Worm (Caenorhabditis elegans): ENCODE results near the gene tsen-54.
A peak's percentile ranks its signal among the peaks of the same experiment; 100 is the strongest.

Gene tsen-54

DNA sequence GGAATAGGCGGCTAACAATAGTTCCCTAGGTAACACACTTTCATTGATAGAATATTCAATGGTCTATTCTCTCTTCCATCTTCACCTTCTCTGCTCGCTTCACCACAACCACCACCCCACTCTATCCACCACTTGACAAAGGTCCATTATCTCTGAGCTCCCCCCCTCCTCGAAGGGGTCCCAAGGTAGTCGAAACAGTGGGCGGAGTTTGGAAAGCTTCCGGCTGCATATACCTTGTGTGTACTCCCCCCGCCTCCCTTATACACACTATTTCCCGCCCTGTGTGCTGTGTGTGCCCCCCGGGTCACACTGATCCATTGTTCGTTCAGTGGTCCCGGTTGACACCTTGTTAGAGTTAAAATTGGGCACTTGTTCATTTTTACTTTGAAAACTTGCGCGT lies 39.5 kb upstream of the tsen-54 start:
- peak; percentile 40 for TF ChIP-seq mls-2 (tag; optimal IDR thresholded peaks at IDR 0.05)
- TF ChIP-seq zip-8 (tag; optimal IDR thresholded peaks at IDR 0.05) = no peak
- no peak for TF ChIP-seq mep-1 (tag; optimal IDR thresholded peaks at IDR 0.05)
- TF ChIP-seq ham-2 (GFP tag; optimal IDR thresholded peaks at IDR 0.05) = peak; percentile 10
- TF ChIP-seq bed-3 (GFP tag; optimal IDR thresholded peaks at IDR 0.05) = no peak
- no peak for TF ChIP-seq M03D4.4 (tag; optimal IDR thresholded peaks at IDR 0.05)
- TF ChIP-seq sptf-1 (tag; optimal IDR thresholded peaks at IDR 0.05) = peak; percentile 14
- TF ChIP-seq nhr-76 (tag; optimal IDR thresholded peaks at IDR 0.05) = no peak
- TF ChIP-seq unc-39 (tag; optimal IDR thresholded peaks at IDR 0.05) = no peak
- no peak for TF ChIP-seq lin-32 (GFP tag; optimal IDR thresholded peaks at IDR 0.05)

DNA sequence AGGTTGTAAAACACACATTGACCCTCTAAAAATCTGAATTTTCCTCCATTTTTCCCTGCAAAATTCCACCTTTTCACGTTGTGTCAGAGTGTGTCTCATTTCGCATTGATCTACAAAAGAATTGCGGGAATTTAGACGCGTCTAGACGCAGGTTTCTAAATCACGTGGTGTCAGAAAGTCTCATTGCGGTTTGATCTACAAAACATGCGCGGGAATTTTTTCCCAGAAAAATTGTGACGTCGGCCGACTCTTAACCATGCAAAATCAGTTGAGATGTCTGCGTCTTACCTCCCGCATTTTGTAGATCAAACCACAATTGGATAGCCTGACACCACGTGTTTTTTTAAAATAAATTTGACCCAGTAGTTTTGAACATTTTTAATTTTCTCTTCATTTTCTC lies 39.1 kb upstream of the tsen-54 start:
- TF ChIP-seq drap-1 (GFP tag; optimal IDR thresholded peaks at IDR 0.05) (no peak), blmp-1 (tag; optimal IDR thresholded peaks at IDR 0.05) (no peak), nhr-2 (tag; optimal IDR thresholded peaks at IDR 0.05) (no peak), nhr-237 (tag; optimal IDR thresholded peaks at IDR 0.05) (no peak), ztf-11 (tag; optimal IDR thresholded peaks at IDR 0.05) (no peak), sptf-1 (tag; optimal IDR thresholded peaks at IDR 0.05) (no peak), nhr-12 (tag; optimal IDR thresholded peaks at IDR 0.05) (no peak), bed-3 (GFP tag; optimal IDR thresholded peaks at IDR 0.05) (no peak), zip-8 (tag; optimal IDR thresholded peaks at IDR 0.05) (no peak), nhr-76 (tag; optimal IDR thresholded peaks at IDR 0.05) (no peak), elt-1 (tag; optimal IDR thresholded peaks at IDR 0.05; ENCODE audit: borderline replicate concordance, insufficient read depth) (no peak), ceh-43 (GFP tag; optimal IDR thresholded peaks at IDR 0.05) (no peak), ceh-39 (tag; optimal IDR thresholded peaks at IDR 0.05) (no peak)

DNA sequence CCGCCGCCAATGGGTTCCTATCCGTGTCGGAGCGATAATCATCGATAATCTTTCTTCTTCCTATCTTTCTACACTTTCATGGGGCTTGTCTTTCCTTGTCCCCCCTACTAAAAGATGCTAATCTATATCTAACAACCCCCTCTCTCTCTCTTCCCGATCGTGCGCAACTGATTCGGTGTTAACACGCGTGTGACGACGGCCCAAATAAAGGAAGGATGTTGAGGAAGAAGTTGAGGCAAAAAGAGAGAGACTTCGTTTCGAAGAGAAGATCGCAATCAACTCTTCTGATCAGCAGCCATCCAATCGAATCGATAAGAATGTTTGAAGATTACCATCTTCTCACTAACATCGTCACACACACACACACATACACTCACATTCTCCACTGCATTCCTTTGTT lies 36.7 kb upstream of the tsen-54 start:
- no peak for TF ChIP-seq bed-3 (GFP tag; optimal IDR thresholded peaks at IDR 0.05)
- no peak for TF ChIP-seq mep-1 (tag; optimal IDR thresholded peaks at IDR 0.05)
- TF ChIP-seq nhr-12 (tag; optimal IDR thresholded peaks at IDR 0.05) = no peak
- TF ChIP-seq mls-2 (tag; optimal IDR thresholded peaks at IDR 0.05) = no peak
- no peak for TF ChIP-seq cnd-1 (tag; optimal IDR thresholded peaks at IDR 0.05)
- peak; percentile 99 for TF ChIP-seq elt-1 (tag; optimal IDR thresholded peaks at IDR 0.05; ENCODE audit: borderline replicate concordance, insufficient read depth)
- no peak for TF ChIP-seq pha-4 (tag; optimal IDR thresholded peaks at IDR 0.05)
- TF ChIP-seq drap-1 (GFP tag; optimal IDR thresholded peaks at IDR 0.05) = no peak
- TF ChIP-seq ceh-39 (tag; optimal IDR thresholded peaks at IDR 0.05) = no peak
- TF ChIP-seq lin-13 (tag; optimal IDR thresholded peaks at IDR 0.05) = no peak
- TF ChIP-seq lin-32 (GFP tag; optimal IDR thresholded peaks at IDR 0.05) = no peak
- TF ChIP-seq nhr-237 (tag; optimal IDR thresholded peaks at IDR 0.05) = no peak
- peak; percentile 85 for TF ChIP-seq ham-2 (GFP tag; optimal IDR thresholded peaks at IDR 0.05)
- TF ChIP-seq unc-62 (GFP tag; optimal IDR thresholded peaks at IDR 0.05) = no peak
- TF ChIP-seq nhr-28 (tag; optimal IDR thresholded peaks at IDR 0.05) = no peak
- TF ChIP-seq nhr-76 (tag; optimal IDR thresholded peaks at IDR 0.05) = no peak
- no peak for TF ChIP-seq elt-3 (tag; optimal IDR thresholded peaks at IDR 0.05)

DNA sequence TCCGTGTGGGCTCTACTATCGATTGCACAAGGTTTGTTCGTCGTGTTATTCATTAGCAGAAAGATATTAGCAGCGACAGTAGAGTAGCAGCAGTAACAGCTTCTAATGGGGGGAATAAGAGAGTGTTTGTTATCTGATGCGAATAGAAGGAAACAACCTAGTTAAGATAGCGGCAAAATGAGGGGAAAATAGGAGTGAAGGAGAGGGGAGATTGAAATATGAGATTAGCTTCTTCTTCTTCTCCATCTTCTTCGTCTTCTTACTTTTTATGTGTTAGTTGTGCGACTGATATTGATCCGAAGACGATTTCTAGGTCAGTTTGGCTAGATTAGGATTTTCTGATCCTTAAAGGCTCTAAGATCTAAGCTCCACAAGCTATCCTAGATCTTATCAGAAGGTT lies 33.1 kb upstream of the tsen-54 start:
- TF ChIP-seq elt-1 (tag; optimal IDR thresholded peaks at IDR 0.05; ENCODE audit: borderline replicate concordance, insufficient read depth) (peak; percentile 91), lsy-2 (tag; optimal IDR thresholded peaks at IDR 0.05) (no peak), ham-2 (GFP tag; optimal IDR thresholded peaks at IDR 0.05) (peak; percentile 42)

DNA sequence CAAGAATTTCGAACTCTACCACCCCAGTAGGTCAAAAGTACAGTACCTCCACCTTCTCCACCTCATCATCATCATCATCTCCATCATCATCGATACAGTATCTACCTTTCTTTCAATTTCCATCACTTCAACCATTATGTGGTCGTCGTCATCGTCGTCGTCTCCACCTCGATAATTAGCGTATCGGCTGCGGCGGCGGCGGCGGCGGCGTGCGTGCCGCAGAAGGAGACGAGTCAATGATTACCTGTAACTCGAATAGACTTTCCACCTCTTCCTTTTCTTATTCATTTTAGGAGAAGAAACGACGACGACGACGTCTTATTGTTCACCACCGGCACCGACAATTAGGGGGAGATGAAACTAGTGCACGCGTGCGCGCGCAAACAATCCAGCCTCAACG lies 32.4 kb upstream of the tsen-54 start:
- TF ChIP-seq lsy-2 (tag; optimal IDR thresholded peaks at IDR 0.05) (no peak), nhr-76 (tag; optimal IDR thresholded peaks at IDR 0.05) (no peak), nhr-28 (tag; optimal IDR thresholded peaks at IDR 0.05) (no peak), sptf-1 (tag; optimal IDR thresholded peaks at IDR 0.05) (no peak), unc-120 (tag; optimal IDR thresholded peaks at IDR 0.05; ENCODE audit: poor library complexity, severe bottlenecking) (no peak), zip-8 (tag; optimal IDR thresholded peaks at IDR 0.05) (no peak), unc-62 (GFP tag; optimal IDR thresholded peaks at IDR 0.05) (no peak), lin-13 (tag; optimal IDR thresholded peaks at IDR 0.05) (no peak), nhr-237 (tag; optimal IDR thresholded peaks at IDR 0.05) (no peak), mep-1 (tag; optimal IDR thresholded peaks at IDR 0.05) (no peak), elt-1 (tag; optimal IDR thresholded peaks at IDR 0.05; ENCODE audit: borderline replicate concordance, insufficient read depth) (no peak)

DNA sequence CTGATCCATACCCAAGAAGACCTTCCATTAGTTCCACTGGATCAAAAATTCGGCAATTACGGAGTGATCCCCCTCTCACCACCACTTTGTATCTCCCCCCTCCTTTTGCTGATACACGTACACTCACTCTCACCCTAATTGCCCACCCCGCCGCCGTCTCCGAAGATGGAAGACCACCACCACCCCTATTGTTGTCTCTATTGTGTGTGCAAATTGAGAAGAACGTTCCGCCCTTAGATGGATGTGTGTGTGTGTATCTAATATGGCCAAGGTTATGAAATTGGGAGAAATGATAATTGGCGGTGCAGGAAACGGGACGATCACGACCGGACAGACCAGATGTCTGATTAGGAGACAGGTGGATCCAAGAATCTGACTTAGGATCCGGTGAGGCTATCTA lies 31.7 kb upstream of the tsen-54 start:
- TF ChIP-seq ceh-43 (GFP tag; optimal IDR thresholded peaks at IDR 0.05) = peak; percentile 56
- peak; percentile 5 for TF ChIP-seq cnd-1 (tag; optimal IDR thresholded peaks at IDR 0.05)
- no peak for TF ChIP-seq nhr-76 (tag; optimal IDR thresholded peaks at IDR 0.05)

Data from whole organism, mixed stage, embryonic.